Worm (Caenorhabditis elegans) whole organism, L3 larva: ENCODE measurements around the gene lpl-1.

ENCODE experiments used
- daf-12 ChIP-seq: fragments of 150-350 bp; optimal IDR thresholded peaks from 2 replicates; lab custom pipeline; 2014; ENCODE audit warnings: missing biosample characterization, missing genetic modification reagents, missing genetic modification characterization
- elt-1 ChIP-seq: fragments of 150-350 bp; optimal IDR thresholded peaks from 2 replicates; lab custom pipeline; 2014; ENCODE audit warnings: missing biosample characterization, missing genetic modification characterization
- jun-1 ChIP-seq: fragments of 150-350 bp; optimal IDR thresholded peaks from 2 replicates; lab custom pipeline; 2014; ENCODE audit warnings: missing biosample characterization, missing genetic modification reagents, missing genetic modification characterization
- nhr-11 ChIP-seq: fragments of 150-350 bp; optimal IDR thresholded peaks from 2 replicates; lab custom pipeline; 2014; ENCODE audit warnings: missing biosample characterization, missing genetic modification characterization
- nhr-12 ChIP-seq: fragments of 150-350 bp; optimal IDR thresholded peaks from 2 replicates; lab custom pipeline; 2014; ENCODE audit warnings: missing biosample characterization, missing genetic modification characterization
- skn-1 ChIP-seq: fragments of 150-350 bp; optimal IDR thresholded peaks from 2 replicates; lab custom pipeline; 2014; ENCODE audit warnings: missing biosample characterization, missing genetic modification characterization
- unc-62 ChIP-seq: fragments of 150-350 bp; sonication (generic microtip); optimal IDR thresholded peaks from 4 replicates; lab custom pipeline; 2014; ENCODE audit warnings: missing biosample characterization, missing genetic modification reagents, missing genetic modification characterization
- zag-1 ChIP-seq: fragments of 150-350 bp; optimal IDR thresholded peaks from 2 replicates; lab custom pipeline; 2014; ENCODE audit warnings: missing biosample characterization, missing genetic modification characterization

DNA sequence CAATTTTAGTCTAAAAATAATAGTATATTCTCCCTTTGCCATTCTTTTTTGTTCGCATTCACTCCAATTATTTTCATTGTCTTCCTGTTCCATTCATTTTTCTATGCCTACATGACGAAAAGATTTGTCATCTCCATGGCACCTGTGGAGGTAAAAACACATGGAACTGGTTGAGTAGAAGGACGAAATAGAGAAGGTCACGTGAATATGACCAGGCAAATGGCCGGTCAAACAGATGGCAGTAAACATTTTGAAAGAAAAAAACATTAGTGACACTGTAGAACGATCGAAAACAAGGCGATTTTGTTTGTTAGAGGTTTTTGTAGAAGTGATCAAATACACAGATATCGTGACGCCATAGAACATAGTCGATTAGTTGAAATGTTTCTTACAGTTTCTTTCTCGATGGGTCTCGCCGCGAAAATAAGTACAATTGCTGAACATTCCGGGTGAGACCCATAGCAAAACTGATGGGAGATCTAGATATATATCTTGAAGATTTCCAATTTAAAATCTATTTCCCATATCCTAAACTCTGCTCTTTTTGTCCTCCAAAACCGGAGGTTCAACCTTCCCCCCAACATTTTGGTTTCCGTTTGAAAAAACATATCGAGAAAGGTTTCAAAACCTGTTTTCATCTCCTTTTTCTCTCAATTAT, 3.2 kb downstream of the lpl-1 start:
- TF ChIP-seq skn-1 (tag; lab: Kevin White, UChicago) (no peak), nhr-11 (tag; lab: Kevin White, UChicago) (no peak), unc-62 (GFP tag; lab: Kevin White, UChicago) (no peak), elt-1 (tag; lab: Kevin White, UChicago) (peak; percentile 12), jun-1 (no peak), nhr-12 (tag; lab: Kevin White, UChicago) (no peak), zag-1 (no peak), daf-12 (tag; lab: Kevin White, UChicago) (no peak)
